Worm (Caenorhabditis elegans) whole organism, L3 larva: ENCODE data around the gene trk-1.

ENCODE experiments used
- ceh-16 ChIP-seq: sonication (generic microtip); optimal IDR thresholded peaks from 2 replicates; lab custom pipeline; 2017; ENCODE audit warnings: missing biosample characterization, missing genetic modification characterization
- ceh-9 ChIP-seq: sonication (generic microtip); optimal IDR thresholded peaks from 2 replicates; lab custom pipeline; 2018; ENCODE audit warnings: missing biosample characterization, missing genetic modification characterization
- lin-39 ChIP-seq: fragments of 150-350 bp; optimal IDR thresholded peaks from 2 replicates; lab custom pipeline; 2018; ENCODE audit warnings: missing biosample characterization, missing genetic modification reagents, missing genetic modification characterization
- snpc-4 ChIP-seq: fragments of 150-350 bp; optimal IDR thresholded peaks from 2 replicates; lab custom pipeline; 2014; ENCODE audit warnings: missing biosample characterization, missing genetic modification characterization
- unc-39 ChIP-seq: sonication (generic microtip); optimal IDR thresholded peaks from 4 replicates; lab custom pipeline; 2017; ENCODE audit warnings: missing biosample characterization, missing genetic modification characterization
- unc-62 ChIP-seq: fragments of 150-350 bp; sonication (generic microtip); optimal IDR thresholded peaks from 4 replicates; lab custom pipeline; 2014; ENCODE audit warnings: missing biosample characterization, missing genetic modification reagents, missing genetic modification characterization

ce11 chrX:8933508-8933907 lies 17.3 kb downstream of the trk-1 start:
- TF ChIP-seq unc-39 (tag; lab: Kevin White, UChicago) (no peak), snpc-4 (no peak), lin-39 (tag; lab: Kevin White, UChicago) (no peak), ceh-9 (tag; lab: Kevin White, UChicago) (no peak), unc-62 (GFP tag; lab: Kevin White, UChicago) (no peak), ceh-16 (tag; lab: Kevin White, UChicago) (no peak)
